Worm (Caenorhabditis elegans) whole organism, early embryonic: ENCODE data around the gene srg-36.

ENCODE experiments used
- B0310.2 ChIP-seq: sonication (generic microtip); optimal IDR thresholded peaks from 2 replicates; lab custom pipeline; 2016; ENCODE audit warnings: mild to moderate bottlenecking, missing genetic modification characterization, missing compliant biosample characterization
- F13C5.2 ChIP-seq: sonication (generic microtip); optimal IDR thresholded peaks from 2 replicates; lab custom pipeline; 2017; ENCODE audit warnings: mild to moderate bottlenecking, missing genetic modification characterization, inconsistent platforms, missing compliant biosample characterization
- aly-1 ChIP-seq: sonication (generic microtip); optimal IDR thresholded peaks from 2 replicates; lab custom pipeline; 2016; ENCODE audit warnings: missing genetic modification characterization, missing compliant biosample characterization
- ama-1 ChIP-seq: fragments of 150-350 bp; optimal IDR thresholded peaks from 2 replicates; lab custom pipeline; 2014
- ceh-13 ChIP-seq: fragments of 200-800 bp; sonication (Bioruptor generic); optimal IDR thresholded peaks from 2 replicates; lab custom pipeline; 2018; ENCODE audit warnings: mild to moderate bottlenecking, missing genetic modification characterization, missing compliant biosample characterization
- ceh-36 ChIP-seq: sonication (generic microtip); optimal IDR thresholded peaks from 2 replicates; lab custom pipeline; 2016; ENCODE audit warnings: missing genetic modification characterization, inconsistent platforms, missing compliant biosample characterization
- ets-7 ChIP-seq: sonication (generic microtip); optimal IDR thresholded peaks from 2 replicates; lab custom pipeline; 2016; ENCODE audit warnings: missing genotype, missing genetic modification characterization, missing compliant biosample characterization
- flt-1 ChIP-seq: fragments of 200-800 bp; sonication (Bioruptor generic); IDR thresholded peaks from 2 replicates; pipeline ENCODE4 v1.3.6; 2022; ENCODE audit warnings: missing genetic modification characterization, missing compliant biosample characterization
- hmbx-1 ChIP-seq: sonication (generic microtip); optimal IDR thresholded peaks from 2 replicates; lab custom pipeline; 2016; ENCODE audit warnings: mild to moderate bottlenecking, missing genetic modification characterization, missing compliant biosample characterization
- hmg-4 ChIP-seq: fragments of 200-800 bp; sonication (Bioruptor generic); optimal IDR thresholded peaks from 2 replicates; lab custom pipeline; 2018; ENCODE audit warnings: mild to moderate bottlenecking, missing genetic modification characterization, missing compliant biosample characterization
- hnd-1 ChIP-seq: sonication (generic microtip); optimal IDR thresholded peaks from 2 replicates; lab custom pipeline; 2016; ENCODE audit warnings: missing genetic modification characterization, missing compliant biosample characterization
- pes-1 ChIP-seq: fragments of 200-800 bp; sonication (Bioruptor generic); IDR thresholded peaks from 2 replicates; pipeline ENCODE4 v1.3.6; 2022; ENCODE audit warnings: missing genetic modification reagents, missing genetic modification characterization, missing compliant biosample characterization
- scrt-1 ChIP-seq: fragments of 200-800 bp; sonication (Bioruptor generic); IDR thresholded peaks from 2 replicates; pipeline ENCODE4 v1.3.6; 2022; ENCODE audit warnings: missing genetic modification characterization, missing compliant biosample characterization
- sea-1 ChIP-seq: fragments of 200-800 bp; sonication (Bioruptor generic); conservative IDR thresholded peaks from 2 replicates; pipeline ENCODE4 v1.3.6; 2022; ENCODE audit warnings: missing genetic modification characterization, missing compliant biosample characterization
- tbx-11 ChIP-seq: fragments of 200-800 bp; sonication (Bioruptor generic); IDR thresholded peaks from 2 replicates; pipeline ENCODE4 v1.3.6; 2022; ENCODE audit warnings: missing genetic modification characterization, missing compliant biosample characterization
- tbx-37 ChIP-seq: fragments of 200-800 bp; sonication (Bioruptor generic); conservative IDR thresholded peaks from 2 replicates; pipeline ENCODE4 v1.3.6; 2022; ENCODE audit warnings: missing genetic modification reagents, missing genetic modification characterization, missing compliant biosample characterization
- tra-4 ChIP-seq: sonication (generic microtip); optimal IDR thresholded peaks from 2 replicates; lab custom pipeline; 2017; ENCODE audit warnings: missing genetic modification characterization, missing compliant biosample characterization

Gene srg-36

DNA sequence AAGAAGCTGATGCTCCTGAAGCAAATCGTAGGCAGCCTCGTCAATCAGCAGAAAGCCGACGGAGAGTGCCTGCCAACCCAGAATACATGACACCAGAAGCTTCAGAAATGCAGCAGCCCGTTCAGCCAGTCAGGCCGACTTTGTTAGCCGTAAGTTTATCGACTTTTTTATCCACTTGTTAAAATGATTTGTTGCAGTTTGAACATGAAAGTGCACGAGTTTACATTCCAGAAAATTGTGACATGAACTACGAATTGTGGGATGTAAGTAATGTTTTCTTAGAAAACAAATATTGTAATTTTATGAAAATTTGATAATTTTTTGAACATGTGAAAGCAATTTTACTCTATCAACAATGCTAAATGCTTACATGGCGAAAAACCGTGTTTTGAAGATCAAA is 5.9 kb upstream of the srg-36 start:
- TF ChIP-seq tbx-37 (GFP tag; lab: Robert Waterston, UW) = no peak
- TF ChIP-seq ceh-13 (GFP tag; lab: Kevin White, UChicago) = no peak
- TF ChIP-seq hmg-4 (GFP tag; lab: Kevin White, UChicago) = no peak
- no peak for TF ChIP-seq pes-1 (GFP tag; lab: Robert Waterston, UW)
- no peak for TF ChIP-seq ceh-36 (tag; lab: Kevin White, UChicago)
- TF ChIP-seq flt-1 = no peak
- no peak for TF ChIP-seq tra-4 (tag; lab: Kevin White, UChicago)
- no peak for TF ChIP-seq hmbx-1 (tag; lab: Kevin White, UChicago)
- no peak for TF ChIP-seq aly-1 (tag; lab: Kevin White, UChicago)
- no peak for TF ChIP-seq sea-1 (GFP tag; lab: Robert Waterston, UW)
- TF ChIP-seq B0310.2 (tag; lab: Kevin White, UChicago) = no peak

DNA sequence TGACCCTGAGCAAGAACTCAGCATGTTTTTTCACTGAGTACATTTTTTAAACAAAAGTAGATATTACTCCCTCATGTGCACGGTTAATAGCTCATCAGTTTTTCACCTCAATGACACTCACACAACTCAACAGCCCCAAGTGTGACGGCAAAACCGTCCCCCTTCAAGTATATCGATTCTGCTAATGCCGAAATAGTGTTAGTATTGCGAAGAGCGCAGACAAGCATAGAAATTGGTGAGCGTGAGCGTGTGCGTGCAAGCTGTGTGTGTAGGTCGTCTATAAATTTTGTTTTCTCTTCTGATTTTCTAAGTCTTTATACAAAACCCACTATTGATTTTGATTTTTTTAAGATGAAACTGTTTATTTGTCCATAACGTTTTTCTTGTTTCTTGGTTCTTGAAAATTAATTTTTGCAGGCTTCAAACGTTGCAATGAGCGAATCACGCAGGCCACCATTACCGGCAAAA is 4.1 kb upstream of the srg-36 start, which contains the start of gene K04C1.2:
TSS of gene K04C1.2 (plus strand) at position 418 of the 468 bp plus-strand sequence.
- TF ChIP-seq tbx-37 (GFP tag; lab: Robert Waterston, UW) (no peak), hnd-1 (no peak), scrt-1 (GFP tag; lab: Robert Waterston, UW) (no peak), aly-1 (tag; lab: Kevin White, UChicago) (no peak), ceh-36 (tag; lab: Kevin White, UChicago) (no peak), pes-1 (GFP tag; lab: Robert Waterston, UW) (no peak), B0310.2 (tag; lab: Kevin White, UChicago) (no peak), tra-4 (tag; lab: Kevin White, UChicago) (no peak), ceh-13 (GFP tag; lab: Kevin White, UChicago) (no peak), flt-1 (no peak), tbx-11 (no peak), hmbx-1 (tag; lab: Kevin White, UChicago) (no peak), ets-7 (tag; lab: Kevin White, UChicago) (no peak), F13C5.2 (tag; lab: Kevin White, UChicago) (no peak), ama-1 (lab: Kevin White, UChicago) (no peak), sea-1 (GFP tag; lab: Robert Waterston, UW) (no peak), hmg-4 (GFP tag; lab: Kevin White, UChicago) (no peak)

DNA sequence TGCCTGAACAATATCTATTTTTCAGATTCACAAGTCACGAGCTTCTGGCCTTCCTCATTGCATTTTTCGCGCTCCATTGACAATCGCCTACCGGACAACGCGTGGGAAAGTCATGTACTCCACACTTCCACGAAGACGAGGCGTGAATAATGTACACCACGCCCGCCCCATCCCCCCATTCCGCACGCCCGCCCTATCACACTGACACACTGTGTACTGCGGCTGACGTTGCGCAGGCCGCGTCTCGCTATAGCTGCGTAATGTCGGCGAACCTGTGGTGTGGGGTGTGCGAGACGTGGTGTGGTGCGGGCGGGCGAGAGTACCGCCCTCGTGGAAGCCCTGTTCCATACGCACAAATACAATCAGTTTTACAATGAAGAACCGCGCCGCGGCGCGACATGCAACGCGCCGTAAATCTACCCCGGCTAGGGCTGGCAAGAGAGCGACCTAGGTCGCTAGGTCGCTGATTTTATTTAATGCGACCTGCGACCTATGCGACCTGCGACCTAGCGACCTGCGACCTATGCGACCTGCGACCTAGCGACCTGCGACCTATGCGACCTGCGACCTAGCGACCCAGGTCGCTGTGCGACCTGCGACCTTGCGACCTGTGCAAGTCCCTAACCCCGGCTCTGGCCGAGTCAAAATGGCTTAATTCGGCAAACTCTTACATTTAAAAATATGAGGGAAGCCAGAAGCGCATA is 2.0 kb upstream of the srg-36 start:
- TF ChIP-seq pes-1 (GFP tag; lab: Robert Waterston, UW) = no peak
- TF ChIP-seq flt-1 = no peak
- TF ChIP-seq B0310.2 (tag; lab: Kevin White, UChicago) = no peak
- no peak for TF ChIP-seq aly-1 (tag; lab: Kevin White, UChicago)
- TF ChIP-seq ama-1 (lab: Kevin White, UChicago) = no peak
- no peak for TF ChIP-seq hnd-1

DNA sequence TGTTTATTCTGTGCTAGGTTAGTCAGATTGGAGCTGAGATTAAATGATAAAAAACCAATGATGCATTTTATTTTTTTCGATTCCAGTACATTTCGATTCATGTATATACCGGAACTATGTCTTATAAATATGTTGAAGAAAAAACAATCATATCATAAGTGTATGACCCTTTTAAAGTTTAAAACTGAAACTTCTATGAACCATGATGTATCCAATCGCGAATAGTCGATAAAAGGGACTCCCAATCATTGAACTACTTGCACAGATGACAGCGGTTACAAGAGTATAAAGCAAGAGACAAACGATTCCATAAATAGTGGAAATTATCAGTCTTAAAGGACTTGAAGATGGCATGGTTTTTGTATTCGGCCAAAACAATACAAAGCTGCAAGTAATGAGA is 666 bp upstream of the srg-36 start, which contains the start of gene srg-37:
TSS of gene srg-37 (minus strand) at position 101 of the 400 bp plus-strand sequence.
- TF ChIP-seq F13C5.2 (tag; lab: Kevin White, UChicago) = no peak
- TF ChIP-seq sea-1 (GFP tag; lab: Robert Waterston, UW) = no peak
- TF ChIP-seq ceh-36 (tag; lab: Kevin White, UChicago) = no peak
- TF ChIP-seq tbx-37 (GFP tag; lab: Robert Waterston, UW) = no peak
- TF ChIP-seq ama-1 (lab: Kevin White, UChicago) = no peak
- no peak for TF ChIP-seq pes-1 (GFP tag; lab: Robert Waterston, UW)
- no peak for TF ChIP-seq ets-7 (tag; lab: Kevin White, UChicago)
- no peak for TF ChIP-seq hnd-1
- TF ChIP-seq flt-1 = no peak
- TF ChIP-seq hmbx-1 (tag; lab: Kevin White, UChicago) = no peak
- TF ChIP-seq scrt-1 (GFP tag; lab: Robert Waterston, UW) = no peak
- no peak for TF ChIP-seq hmg-4 (GFP tag; lab: Kevin White, UChicago)
- no peak for TF ChIP-seq tbx-11
- TF ChIP-seq tra-4 (tag; lab: Kevin White, UChicago) = no peak
- no peak for TF ChIP-seq ceh-13 (GFP tag; lab: Kevin White, UChicago)
- no peak for TF ChIP-seq B0310.2 (tag; lab: Kevin White, UChicago)
- no peak for TF ChIP-seq aly-1 (tag; lab: Kevin White, UChicago)

DNA sequence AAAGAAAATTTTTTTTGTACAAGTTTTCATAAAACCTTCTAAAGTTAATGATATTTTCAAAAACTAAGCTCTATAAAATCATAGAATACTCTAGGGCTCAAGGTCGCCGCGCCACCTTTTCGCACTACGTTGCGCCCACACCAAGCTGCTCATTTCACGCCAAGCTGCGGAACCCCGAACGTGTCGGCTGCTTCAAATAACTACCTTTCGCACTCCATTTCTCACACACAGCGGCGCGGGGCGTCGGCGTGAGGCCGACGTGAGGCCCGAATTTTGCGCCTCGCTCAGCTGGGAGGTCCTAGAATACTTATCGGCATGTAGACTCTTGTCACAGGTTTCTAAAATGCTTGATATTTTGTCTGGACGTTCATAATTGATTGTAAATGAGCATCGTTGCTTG is 2.3 kb downstream of the srg-36 start:
- TF ChIP-seq hmg-4 (GFP tag; lab: Kevin White, UChicago) (no peak), tra-4 (tag; lab: Kevin White, UChicago) (no peak), scrt-1 (GFP tag; lab: Robert Waterston, UW) (no peak), aly-1 (tag; lab: Kevin White, UChicago) (no peak), F13C5.2 (tag; lab: Kevin White, UChicago) (no peak), hnd-1 (no peak), B0310.2 (tag; lab: Kevin White, UChicago) (no peak), pes-1 (GFP tag; lab: Robert Waterston, UW) (no peak), tbx-37 (GFP tag; lab: Robert Waterston, UW) (no peak), ceh-36 (tag; lab: Kevin White, UChicago) (no peak), hmbx-1 (tag; lab: Kevin White, UChicago) (no peak), ama-1 (lab: Kevin White, UChicago) (no peak), ceh-13 (GFP tag; lab: Kevin White, UChicago) (no peak), tbx-11 (no peak), flt-1 (no peak), ets-7 (tag; lab: Kevin White, UChicago) (no peak), sea-1 (GFP tag; lab: Robert Waterston, UW) (no peak)

DNA sequence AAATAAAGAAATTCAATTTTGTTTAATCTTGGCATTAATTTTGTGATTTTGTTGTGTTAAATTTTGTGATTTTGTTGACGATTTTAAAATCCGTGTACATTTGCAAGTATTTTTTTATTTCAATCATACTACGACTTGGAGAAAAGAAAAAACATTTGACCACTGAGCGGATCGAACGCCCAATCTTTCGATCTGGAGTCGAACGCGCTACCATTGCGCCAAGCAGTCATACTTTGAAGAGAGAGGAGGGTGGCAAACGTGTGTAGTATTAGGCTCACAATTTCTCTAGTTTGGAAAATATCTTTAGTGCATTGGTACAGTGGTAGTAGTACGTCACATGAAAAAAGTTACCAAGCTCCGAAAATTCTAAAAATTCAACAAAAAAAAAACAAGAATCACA is 5.5 kb downstream of the srg-36 start:
- peak; percentile 59 for TF ChIP-seq ceh-36 (tag; lab: Kevin White, UChicago)
- TF ChIP-seq sea-1 (GFP tag; lab: Robert Waterston, UW) = peak; percentile 72; the same call in 1 of the 2 replicates
- peak; percentile 38; the same call in 1 of the 2 replicates for TF ChIP-seq tbx-11
- peak; percentile 61 for TF ChIP-seq aly-1 (tag; lab: Kevin White, UChicago)
- TF ChIP-seq ets-7 (tag; lab: Kevin White, UChicago) = no peak
- TF ChIP-seq hmg-4 (GFP tag; lab: Kevin White, UChicago) = no peak
- TF ChIP-seq ama-1 (lab: Kevin White, UChicago) = no peak
- peak; percentile 29 for TF ChIP-seq hnd-1
- TF ChIP-seq ceh-13 (GFP tag; lab: Kevin White, UChicago) = no peak
- TF ChIP-seq pes-1 (GFP tag; lab: Robert Waterston, UW) = peak; percentile 79
- 0 out of 2 replicates have a peak, but pooled peaks have one; percentile 49 for TF ChIP-seq scrt-1 (GFP tag; lab: Robert Waterston, UW)
- peak; percentile 49; the same call in 1 of the 2 replicates for TF ChIP-seq flt-1
